Worm (Caenorhabditis elegans) whole organism, mixed stage, embryonic: Measurements from ENCODE around the gene T22B7.8.

Experiments
- blmp-1 ChIP-seq: fragments of 150-350 bp; optimal IDR thresholded peaks from 2 replicates; lab custom pipeline; 2014; ENCODE audit warnings: missing biosample characterization, missing genetic modification characterization
- cnd-1 ChIP-seq: fragments of 200-800 bp; sonication (Bioruptor generic); optimal IDR thresholded peaks from 2 replicates; lab custom pipeline; 2018; ENCODE audit warnings: mild to moderate bottlenecking, missing genetic modification characterization, missing compliant biosample characterization
- elt-1 ChIP-seq: sonication (generic microtip); optimal IDR thresholded peaks from 2 replicates; lab custom pipeline; 2017; ENCODE audit warnings: missing genetic modification characterization, mild to moderate bottlenecking, missing compliant biosample characterization, antibody characterized with exemption, moderate library complexity, borderline replicate concordance; ENCODE audit not compliant: insufficient read depth
- elt-3 ChIP-seq: fragments of 150-350 bp; optimal IDR thresholded peaks from 2 replicates; lab custom pipeline; 2014; ENCODE audit warnings: missing biosample characterization, missing genetic modification characterization
- ham-2 ChIP-seq: fragments of 200-800 bp; sonication (Bioruptor generic); optimal IDR thresholded peaks from 2 replicates; lab custom pipeline; 2018; ENCODE audit warnings: mild to moderate bottlenecking, missing genetic modification characterization, missing compliant biosample characterization
- hlh-1 ChIP-seq: fragments of 150-350 bp; optimal IDR thresholded peaks from 2 replicates; lab custom pipeline; 2014; ENCODE audit warnings: missing biosample characterization, missing genetic modification reagents, missing genetic modification characterization
- lin-32 ChIP-seq: fragments of 200-800 bp; sonication (Bioruptor generic); optimal IDR thresholded peaks from 2 replicates; lab custom pipeline; 2018; ENCODE audit warnings: mild to moderate bottlenecking, missing genetic modification characterization, missing compliant biosample characterization
- lsy-2 ChIP-seq: fragments of 150-350 bp; optimal IDR thresholded peaks from 2 replicates; lab custom pipeline; 2014; ENCODE audit warnings: missing biosample characterization, missing genetic modification characterization
- nhr-12 ChIP-seq: fragments of 150-350 bp; optimal IDR thresholded peaks from 2 replicates; lab custom pipeline; 2014; ENCODE audit warnings: missing biosample characterization, missing genetic modification characterization
- nhr-28 ChIP-seq: fragments of 150-350 bp; optimal IDR thresholded peaks from 2 replicates; lab custom pipeline; 2014; ENCODE audit warnings: missing biosample characterization, missing genetic modification characterization
- pha-4 ChIP-seq: fragments of 150-350 bp; optimal IDR thresholded peaks from 2 replicates; lab custom pipeline; 2018; ENCODE audit warnings: missing biosample characterization, missing genetic modification reagents, missing genetic modification characterization
- snpc-4 ChIP-seq: fragments of 150-350 bp; optimal IDR thresholded peaks from 2 replicates; lab custom pipeline; 2014; ENCODE audit warnings: missing biosample characterization, missing genetic modification characterization
- unc-39 ChIP-seq: fragments of 150-350 bp; optimal IDR thresholded peaks from 2 replicates; lab custom pipeline; 2014; ENCODE audit warnings: missing biosample characterization, missing genetic modification characterization
- ztf-11 ChIP-seq: fragments of 150-350 bp; optimal IDR thresholded peaks from 2 replicates; lab custom pipeline; 2014; ENCODE audit warnings: missing biosample characterization, missing genetic modification characterization

DNA sequence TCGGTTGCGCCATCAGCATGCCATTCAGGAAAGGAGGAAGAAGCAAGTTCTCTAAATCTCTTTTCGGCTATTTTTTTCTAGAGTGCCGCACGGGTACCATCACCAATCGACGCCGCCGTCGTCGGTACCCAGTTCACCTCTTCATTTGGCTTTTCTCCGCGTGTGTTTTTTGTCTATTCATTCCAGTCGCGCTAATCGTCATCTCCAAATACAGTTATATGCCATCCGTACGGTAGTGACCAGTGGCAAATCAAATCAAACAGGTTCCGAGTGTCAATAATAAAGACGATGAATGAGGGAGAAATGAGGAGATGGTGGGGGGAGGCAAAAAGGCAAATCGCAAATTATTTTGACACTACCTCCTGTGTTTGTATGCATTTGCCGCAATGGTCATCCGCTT is 29.5 kb downstream of the T22B7.8 start:
- no peak for TF ChIP-seq lin-32
- no peak for TF ChIP-seq ztf-11 (tag; lab: Kevin White, UChicago)
- no peak for TF ChIP-seq cnd-1 (tag; lab: Kevin White, UChicago)
- TF ChIP-seq elt-1 (tag; lab: Kevin White, UChicago): no peak
- TF ChIP-seq nhr-28 (tag; lab: Kevin White, UChicago): no peak
- no peak for TF ChIP-seq elt-3 (tag; lab: Kevin White, UChicago)
- no peak for TF ChIP-seq blmp-1
- no peak for TF ChIP-seq hlh-1 (tag; lab: Kevin White, UChicago)
- no peak for TF ChIP-seq pha-4 (tag; lab: Kevin White, UChicago)
- no peak for TF ChIP-seq nhr-12 (tag; lab: Kevin White, UChicago)
- no peak for TF ChIP-seq snpc-4 (tag; lab: Kevin White, UChicago)
- TF ChIP-seq unc-39 (tag; lab: Kevin White, UChicago): no peak
- no peak for TF ChIP-seq ham-2 (GFP tag; lab: Kevin White, UChicago)
- no peak for TF ChIP-seq lsy-2
